Fruit fly (Drosophila melanogaster) whole organism, embryonic: ENCODE measurements around the gene Dpy-30L1.

Experiments
- Ada2b ChIP-seq: fragments of 200-800 bp; sonication (Bioruptor generic); IDR thresholded peaks from 2 replicates; pipeline ENCODE4 v1.3.6; 2022; ENCODE audit warnings: missing biosample characterization, missing genetic modification characterization
- Atf-2 ChIP-seq: fragments of 200-800 bp; sonication (Bioruptor generic); optimal IDR thresholded peaks from 2 replicates; lab custom pipeline; 2016; ENCODE audit warnings: missing biosample characterization, missing genetic modification characterization
- Blimp-1 ChIP-seq: fragments of 200-800 bp; sonication (Bioruptor generic); optimal IDR thresholded peaks from 3 replicates; lab custom pipeline; 2018; ENCODE audit warnings: missing biosample characterization, missing genetic modification characterization, mild to moderate bottlenecking, moderate library complexity, missing genetic modification reagents
- CG10209 ChIP-seq: fragments of 200-800 bp; sonication (Bioruptor generic); optimal IDR thresholded peaks from 3 replicates; lab custom pipeline; 2017; ENCODE audit warnings: missing biosample characterization, mild to moderate bottlenecking, missing genetic modification characterization, missing genetic modification reagents
- CG11085 ChIP-seq: fragments of 200-800 bp; sonication (Bioruptor generic); IDR thresholded peaks from 2 replicates; pipeline ENCODE4 v1.3.6; 2022; ENCODE audit warnings: missing biosample characterization, missing genetic modification characterization
- CG11398 ChIP-seq: fragments of 200-800 bp; sonication (Bioruptor generic); optimal IDR thresholded peaks from 2 replicates; lab custom pipeline; 2016; ENCODE audit warnings: missing biosample characterization, missing genetic modification characterization
- CG11456 ChIP-seq: fragments of 200-800 bp; sonication (Bioruptor generic); IDR thresholded peaks from 3 replicates; pipeline ENCODE4 v1.3.6; 2022; ENCODE audit warnings: missing biosample characterization, missing genetic modification characterization
- CG11504 ChIP-seq: fragments of 200-800 bp; sonication (Bioruptor generic); optimal IDR thresholded peaks from 3 replicates; lab custom pipeline; 2019; ENCODE audit warnings: missing biosample characterization, mild to moderate bottlenecking, missing genetic modification characterization, moderate library complexity
- CG11723 ChIP-seq: fragments of 200-800 bp; sonication (Bioruptor generic); optimal IDR thresholded peaks from 2 replicates; lab custom pipeline; 2017; ENCODE audit warnings: missing biosample characterization, mild to moderate bottlenecking, missing genetic modification characterization
- CG13287 ChIP-seq: fragments of 200-800 bp; sonication (Bioruptor generic); IDR thresholded peaks from 2 replicates; pipeline ENCODE4 v1.3.6; 2022; ENCODE audit warnings: missing biosample characterization, missing genetic modification characterization; ENCODE audit not compliant: partially characterized antibody
- CG14710 ChIP-seq: fragments of 200-800 bp; sonication (Bioruptor generic); optimal IDR thresholded peaks from 3 replicates; lab custom pipeline; 2019; ENCODE audit warnings: missing biosample characterization, mild to moderate bottlenecking, missing genetic modification characterization, moderate library complexity
- CG16779 ChIP-seq: fragments of 200-800 bp; sonication (Bioruptor generic); IDR thresholded peaks from 2 replicates; pipeline ENCODE4 v1.3.6; 2022; ENCODE audit warnings: missing biosample characterization, missing genetic modification characterization
- CG6272 ChIP-seq: fragments of 200-800 bp; sonication (Bioruptor generic); IDR thresholded peaks from 2 replicates; pipeline ENCODE4 v1.3.6; 2022; ENCODE audit warnings: missing biosample characterization, missing genetic modification characterization
- CG7839 ChIP-seq: fragments of 200-800 bp; sonication (Bioruptor generic); optimal IDR thresholded peaks from 3 replicates; lab custom pipeline; 2018; ENCODE audit warnings: missing biosample characterization, mild to moderate bottlenecking, missing genetic modification characterization, moderate library complexity
- CG7987 ChIP-seq: fragments of 200-800 bp; sonication (Bioruptor generic); optimal IDR thresholded peaks from 2 replicates; lab custom pipeline; 2018; ENCODE audit warnings: missing biosample characterization, mild to moderate bottlenecking, missing genetic modification characterization, moderate library complexity
- CG8281 ChIP-seq: fragments of 200-800 bp; sonication (Bioruptor generic); optimal IDR thresholded peaks from 2 replicates; lab custom pipeline; 2018; ENCODE audit warnings: missing biosample characterization, mild to moderate bottlenecking, missing genetic modification characterization, moderate library complexity
- CTCF ChIP-seq: fragments of 200-800 bp; sonication (Bioruptor generic); optimal IDR thresholded peaks from 2 replicates; lab custom pipeline; 2017; ENCODE audit warnings: missing biosample characterization, mild to moderate bottlenecking, missing genetic modification characterization, moderate library complexity
- Fer1 ChIP-seq: fragments of 200-800 bp; sonication (Bioruptor generic); optimal IDR thresholded peaks from 2 replicates; lab custom pipeline; 2017; ENCODE audit warnings: missing biosample characterization, mild to moderate bottlenecking, missing genetic modification characterization
- GATAe ChIP-seq: fragments of 200-800 bp; sonication (Bioruptor generic); conservative IDR thresholded peaks from 2 replicates; pipeline ENCODE4 v1.3.6; 2022; ENCODE audit warnings: missing biosample characterization, missing genetic modification characterization
- Hr78 ChIP-seq, 2 experiments: fragments of 200-800 bp in 1 of 2; fragments of >200 bp in 1 of 2; sonication (Bioruptor generic) in 1 of 2; optimal IDR thresholded peaks; 2 replicates each; lab custom pipeline; 2017 to 2019; ENCODE audit warnings: missing biosample characterization in 2 of 2, missing genetic modification characterization in 2 of 2, mild to moderate bottlenecking in 1 of 2, moderate library complexity in 1 of 2
- Lpt ChIP-seq: fragments of >200 bp; optimal IDR thresholded peaks from 2 replicates; lab custom pipeline; 2018; ENCODE audit warnings: missing biosample characterization, missing genetic modification characterization
- Med ChIP-seq: fragments of 200-800 bp; sonication (Bioruptor generic); peaks from one replicate; lab custom pipeline; 2016; ENCODE audit warnings: missing biosample characterization, missing genetic modification characterization, mild to moderate bottlenecking, inconsistent platforms, moderate library complexity
- Neu2 ChIP-seq: fragments of 200-800 bp; sonication (Bioruptor generic); optimal IDR thresholded peaks from 3 replicates; lab custom pipeline; 2016; ENCODE audit warnings: missing biosample characterization, missing genetic modification characterization, borderline replicate concordance
- Nf-YB ChIP-seq: fragments of 200-800 bp; sonication (Bioruptor generic); optimal IDR thresholded peaks from 3 replicates; lab custom pipeline; 2019; ENCODE audit warnings: missing biosample characterization, mild to moderate bottlenecking, missing genetic modification characterization, moderate library complexity
- Oaz ChIP-seq: fragments of 200-800 bp; sonication (Bioruptor generic); IDR thresholded peaks from 2 replicates; pipeline ENCODE4 v1.3.6; 2022; ENCODE audit warnings: missing biosample characterization, missing genetic modification characterization
- Optix ChIP-seq: fragments of 200-800 bp; sonication (Bioruptor generic); IDR thresholded peaks from 3 replicates; pipeline ENCODE4 v1.3.6; 2022; ENCODE audit warnings: missing biosample characterization, missing genetic modification characterization
- Rfx ChIP-seq: fragments of 200-800 bp; sonication (Bioruptor generic); IDR thresholded peaks from 2 replicates; pipeline ENCODE4 v1.3.6; 2022; ENCODE audit warnings: missing biosample characterization, missing genetic modification characterization
- al ChIP-seq: fragments of 200-800 bp; sonication (Bioruptor generic); IDR thresholded peaks from 2 replicates; pipeline ENCODE4 v1.3.6; 2022; ENCODE audit warnings: missing biosample characterization, missing genetic modification characterization
- ap ChIP-seq: fragments of 200-800 bp; sonication (Bioruptor generic); IDR thresholded peaks from 2 replicates; pipeline ENCODE4 v1.3.6; 2022; ENCODE audit warnings: missing biosample characterization, missing genetic modification characterization
- chinmo ChIP-seq: fragments of 200-800 bp; sonication (Bioruptor generic); IDR thresholded peaks from 4 replicates; pipeline ENCODE4 v1.3.6; 2022; ENCODE audit warnings: missing biosample characterization, missing genetic modification characterization; ENCODE audit not compliant: partially characterized antibody
- ci ChIP-seq: fragments of 200-800 bp; sonication (Bioruptor generic); IDR thresholded peaks from 3 replicates; pipeline ENCODE4 v1.3.6; 2022; ENCODE audit warnings: missing biosample characterization, missing genetic modification characterization
- crol ChIP-seq: fragments of 200-800 bp; sonication (Bioruptor generic); IDR thresholded peaks from 2 replicates; pipeline ENCODE4 v1.3.6; 2022; ENCODE audit warnings: missing biosample characterization, missing genetic modification characterization
- cwo ChIP-seq: fragments of 200-800 bp; sonication (Bioruptor generic); optimal IDR thresholded peaks from 3 replicates; lab custom pipeline; 2017; ENCODE audit warnings: missing biosample characterization, missing genetic modification characterization, mild to moderate bottlenecking, moderate library complexity, missing genetic modification reagents
- fd3F ChIP-seq: fragments of 200-800 bp; sonication (Bioruptor generic); optimal IDR thresholded peaks from 2 replicates; lab custom pipeline; 2018; ENCODE audit warnings: missing biosample characterization, mild to moderate bottlenecking, missing genetic modification characterization, moderate library complexity
- gsb ChIP-seq: fragments of 200-800 bp; sonication (Bioruptor generic); IDR thresholded peaks from 2 replicates; pipeline ENCODE4 v1.3.6; 2022; ENCODE audit warnings: missing biosample characterization, missing genetic modification characterization
- gt ChIP-seq: fragments of 200-800 bp; sonication (Bioruptor generic); IDR thresholded peaks from 2 replicates; pipeline ENCODE4 v1.3.6; 2022; ENCODE audit warnings: missing biosample characterization, missing genetic modification characterization
- insv ChIP-seq, 2 experiments: fragments of 200-800 bp; sonication (Bioruptor generic); optimal IDR thresholded peaks; 3 replicates each; lab custom pipeline; 2016 to 2018; ENCODE audit warnings: missing biosample characterization in 2 of 2, missing genetic modification characterization in 2 of 2
- nerfin-1 ChIP-seq: fragments of 200-800 bp; sonication (Bioruptor generic); optimal IDR thresholded peaks from 3 replicates; lab custom pipeline; 2019; ENCODE audit warnings: missing biosample characterization, mild to moderate bottlenecking, missing genetic modification characterization, moderate library complexity
- oc ChIP-seq: fragments of 200-800 bp; sonication (Bioruptor generic); optimal IDR thresholded peaks from 2 replicates; lab custom pipeline; 2018; ENCODE audit warnings: missing biosample characterization, mild to moderate bottlenecking, missing genetic modification characterization, moderate library complexity
- pzg ChIP-seq: fragments of 200-800 bp; sonication (Bioruptor generic); optimal IDR thresholded peaks from 3 replicates; lab custom pipeline; 2018; ENCODE audit warnings: missing biosample characterization, mild to moderate bottlenecking, missing genetic modification characterization, moderate library complexity
- scrt ChIP-seq: fragments of 200-800 bp; sonication (Bioruptor generic); optimal IDR thresholded peaks from 2 replicates; lab custom pipeline; 2018; ENCODE audit warnings: missing biosample characterization, mild to moderate bottlenecking, missing genetic modification characterization, moderate library complexity
- sd ChIP-seq: fragments of 200-800 bp; sonication (Bioruptor generic); optimal IDR thresholded peaks from 3 replicates; lab custom pipeline; 2018; ENCODE audit warnings: missing biosample characterization, mild to moderate bottlenecking, missing genetic modification characterization, moderate library complexity
- sens ChIP-seq: fragments of 200-800 bp; sonication (Bioruptor generic); peaks from one replicate; lab custom pipeline; 2016; ENCODE audit warnings: missing biosample characterization, missing genetic modification characterization
- sob ChIP-seq: fragments of 200-800 bp; sonication (Bioruptor generic); IDR thresholded peaks from 2 replicates; pipeline ENCODE4 v1.3.6; 2022; ENCODE audit warnings: missing biosample characterization, missing genetic modification characterization
- sqz ChIP-seq: fragments of 200-800 bp; sonication (Bioruptor generic); optimal IDR thresholded peaks from 3 replicates; lab custom pipeline; 2018; ENCODE audit warnings: missing biosample characterization, mild to moderate bottlenecking, missing genetic modification characterization
- sr ChIP-seq: fragments of 200-800 bp; sonication (Bioruptor generic); IDR thresholded peaks from 3 replicates; pipeline ENCODE4 v1.3.6; 2022; ENCODE audit warnings: missing biosample characterization, missing genetic modification characterization
- unc-4 ChIP-seq: fragments of 200-800 bp; sonication (Bioruptor generic); IDR thresholded peaks from 2 replicates; pipeline ENCODE4 v1.3.6; 2022; ENCODE audit warnings: missing biosample characterization, missing genetic modification characterization; ENCODE audit not compliant: partially characterized antibody
- vvl ChIP-seq: fragments of 200-800 bp; sonication (Bioruptor generic); IDR thresholded peaks from 2 replicates; pipeline ENCODE4 v1.3.6; 2022; ENCODE audit warnings: missing biosample characterization, missing genetic modification characterization
- zf30C ChIP-seq: fragments of 200-800 bp; sonication (Bioruptor generic); optimal IDR thresholded peaks from 3 replicates; lab custom pipeline; 2018; ENCODE audit warnings: missing biosample characterization, mild to moderate bottlenecking, missing genetic modification characterization

The Dpy-30L1 gene

dm6 chr2L:10774041-10774440 lies 41.6 kb downstream of the Dpy-30L1 start:
- TF ChIP-seq CG7839 (tag; lab: Kevin White, UChicago) (no peak), CG16779 (0 out of 2 replicates have a peak, but pooled peaks have one; percentile 12), CG13287 (GFP tag; lab: Robert Waterston, UW) (peak; percentile 30; the same call in 1 of the 2 replicates), fd3F (GFP tag; lab: Kevin White, UChicago) (no peak), gt (GFP tag; lab: Robert Waterston, UW) (no peak), scrt (GFP tag; lab: Kevin White, UChicago) (peak; percentile 80), insv (GFP tag; optimal IDR thresholded peaks at IDR 0.05; lab: Kevin White, UChicago) (no peak), ci (GFP tag; lab: Robert Waterston, UW) (0 out of 3 replicates have a peak, but pooled peaks have one; percentile 17), CG6272 (GFP tag; lab: Robert Waterston, UW) (no peak), crol (peak; percentile 66), Med (GFP tag; lab: Kevin White, UChicago) (peak; percentile 72), Ada2b (GFP tag; lab: Robert Waterston, UW) (no peak), pzg (no peak), Rfx (peak; percentile 44; the same call in 1 of the 2 replicates), Optix (GFP tag; lab: Robert Waterston, UW) (no peak), CG11504 (tag; lab: Kevin White, UChicago) (peak; percentile 98), CTCF (peak; percentile 42)

- TF ChIP-seq gsb (GFP tag; lab: Robert Waterston, UW) (no peak), sd (tag; lab: Kevin White, UChicago) (peak; percentile 28), CG11456 (GFP tag; lab: Robert Waterston, UW) (no peak), Atf-2 (no peak), oc (peak; percentile 5), sqz (GFP tag; lab: Kevin White, UChicago) (peak; percentile 20), GATAe (GFP tag; lab: Robert Waterston, UW) (no peak), CG8281 (tag; lab: Kevin White, UChicago) (no peak), CG7987 (no peak), nerfin-1 (tag; lab: Kevin White, UChicago) (no peak), zf30C (GFP tag; lab: Kevin White, UChicago) (no peak), CG11723 (GFP tag; lab: Kevin White, UChicago) (no peak), Oaz (GFP tag; lab: Robert Waterston, UW) (no peak), unc-4 (no peak), Nf-YB (GFP tag; lab: Kevin White, UChicago) (peak; percentile 34), Hr78 (GFP tag; optimal IDR thresholded peaks at IDR 0.05; lab: Kevin White, UChicago) (peak in 1 of 2 experiments; percentile 14), sob (0 out of 2 replicates have a peak, but pooled peaks have one; percentile 13), CG11398 (GFP tag; lab: Kevin White, UChicago) (no peak), Fer1 (GFP tag; lab: Kevin White, UChicago) (no peak), sr (GFP tag; lab: Robert Waterston, UW) (no peak), cwo (GFP tag; lab: Kevin White, UChicago) (peak; percentile 46), CG11085 (GFP tag; lab: Robert Waterston, UW) (no peak), CG14710 (tag; lab: Kevin White, UChicago) (no peak), al (GFP tag; lab: Robert Waterston, UW) (no peak), ap (GFP tag; lab: Robert Waterston, UW) (no peak), chinmo (GFP tag; lab: Robert Waterston, UW) (no peak), CG10209 (GFP tag; lab: Kevin White, UChicago) (no peak), Lpt (GFP tag; lab: Kevin White, UChicago) (no peak), Blimp-1 (GFP tag; lab: Kevin White, UChicago) (peak; percentile 99), vvl (GFP tag; lab: Robert Waterston, UW) (peak; percentile 29; the same call in 1 of the 2 replicates), Neu2 (GFP tag; lab: Kevin White, UChicago) (no peak), sens (GFP tag; lab: Kevin White, UChicago) (peak; percentile 27)
- TF ChIP-seq, all 482 proteins: peak for 10
Observed at dm6 chr2L:10781252-10781651, 48.8 kb downstream of the Dpy-30L1 start.
